Fruit fly (Drosophila melanogaster) whole organism, wandering third instar larva: ENCODE results near the gene AMPKalpha.

ENCODE experiments used
- Abd-B ChIP-seq: fragments of >200 bp; optimal IDR thresholded peaks from 2 replicates; lab custom pipeline; 2017; ENCODE audit warnings: missing biosample characterization, missing genetic modification characterization
- CG32264 ChIP-seq: fragments of 200-800 bp; sonication (Bioruptor generic); optimal IDR thresholded peaks from 2 replicates; lab custom pipeline; 2016; ENCODE audit warnings: missing biosample characterization, missing genetic modification characterization
- CG9705 ChIP-seq: fragments of 200-800 bp; sonication (Bioruptor generic); optimal IDR thresholded peaks from 2 replicates; lab custom pipeline; 2018; ENCODE audit warnings: missing biosample characterization, mild to moderate bottlenecking, missing genetic modification characterization
- CrebA ChIP-seq: fragments of 200-800 bp; sonication (Bioruptor generic); optimal IDR thresholded peaks from 2 replicates; lab custom pipeline; 2016; ENCODE audit warnings: missing biosample characterization, mild to moderate bottlenecking, missing genetic modification characterization, borderline replicate concordance
- Dfd ChIP-seq: fragments of >200 bp; optimal IDR thresholded peaks from 2 replicates; lab custom pipeline; 2017; ENCODE audit warnings: missing biosample characterization, missing genetic modification characterization
- Dif ChIP-seq: fragments of 200-275, 200-300 bp; sonication (Bioruptor generic); optimal IDR thresholded peaks from 2 replicates; lab custom pipeline; 2018; ENCODE audit warnings: missing biosample characterization, missing genetic modification characterization; ENCODE audit not compliant: partially characterized antibody
- GATAd ChIP-seq: sonication (Bioruptor generic); optimal IDR thresholded peaks from 2 replicates; lab custom pipeline; 2016; ENCODE audit warnings: missing biosample characterization, missing genetic modification characterization
- HLH106 ChIP-seq: fragments of 200-800 bp; optimal IDR thresholded peaks from 3 replicates; lab custom pipeline; 2019; ENCODE audit warnings: missing biosample characterization, mild to moderate bottlenecking, missing genetic modification characterization, moderate library complexity
- Hnf4 ChIP-seq: fragments of 200-800 bp; sonication (Bioruptor generic); optimal IDR thresholded peaks from 2 replicates; lab custom pipeline; 2016; ENCODE audit warnings: missing biosample characterization, mild to moderate bottlenecking, missing genetic modification characterization
- Hr78 ChIP-seq: fragments of >200 bp; optimal IDR thresholded peaks from 2 replicates; lab custom pipeline; 2017; ENCODE audit warnings: missing biosample characterization, missing genetic modification characterization
- Hr83 ChIP-seq: fragments of 200-300 bp; sonication (Bioruptor generic); optimal IDR thresholded peaks from 2 replicates; lab custom pipeline; 2016; ENCODE audit warnings: missing biosample characterization, mild to moderate bottlenecking, missing genetic modification characterization, moderate library complexity; ENCODE audit not compliant: poor library complexity, severe bottlenecking
- Jra ChIP-seq: sonication (Bioruptor generic); optimal IDR thresholded peaks from 2 replicates; lab custom pipeline; 2016; ENCODE audit warnings: missing biosample characterization, missing genetic modification characterization
- Mio ChIP-seq: sonication (Bioruptor generic); optimal IDR thresholded peaks from 2 replicates; lab custom pipeline; 2016; ENCODE audit warnings: missing biosample characterization, missing genetic modification characterization
- Myc ChIP-seq: fragments of >200 bp; optimal IDR thresholded peaks from 2 replicates; lab custom pipeline; 2017
- N ChIP-seq: fragments of >200 bp; optimal IDR thresholded peaks from 2 replicates; lab custom pipeline; 2018; ENCODE audit warnings: missing biosample characterization, missing external identifiers, missing genetic modification characterization
- OdsH ChIP-seq: fragments of 200-800 bp; sonication (Bioruptor generic); optimal IDR thresholded peaks from 2 replicates; lab custom pipeline; 2016; ENCODE audit warnings: missing biosample characterization, mild to moderate bottlenecking, missing genetic modification characterization
- Rel ChIP-seq, 2 experiments: fragments of 200-800 bp; sonication (Bioruptor generic) in 1 of 2; optimal IDR thresholded peaks; 2 replicates in 1 of 2; 3 replicates in 1 of 2; lab custom pipeline; 2016 to 2019; ENCODE audit warnings: mild to moderate bottlenecking in 2 of 2, missing biosample characterization in 2 of 2, missing genetic modification characterization in 2 of 2, moderate library complexity in 1 of 2
- Sp1 ChIP-seq: fragments of 200-800 bp; sonication (Bioruptor generic); optimal IDR thresholded peaks from 3 replicates; lab custom pipeline; 2019; ENCODE audit warnings: missing biosample characterization, mild to moderate bottlenecking, missing genetic modification characterization, moderate library complexity
- Vsx2 ChIP-seq: fragments of 200-300, 225-300 bp; sonication (Bioruptor generic); optimal IDR thresholded peaks from 2 replicates; lab custom pipeline; 2018; ENCODE audit warnings: missing biosample characterization, missing genetic modification characterization; ENCODE audit not compliant: partially characterized antibody
- br ChIP-seq: fragments of 200-800 bp; sonication (Bioruptor generic); optimal IDR thresholded peaks from 2 replicates; lab custom pipeline; 2016; ENCODE audit warnings: missing biosample characterization, missing genetic modification characterization
- brk ChIP-seq: fragments of 200-800 bp; sonication (Bioruptor generic); optimal IDR thresholded peaks from 2 replicates; lab custom pipeline; 2016; ENCODE audit warnings: missing biosample characterization, mild to moderate bottlenecking, missing genetic modification characterization
- dl ChIP-seq, 2 experiments: fragments of 175-275, 200-275 bp in 1 of 2; fragments of 200-275 bp in 1 of 2; sonication (Bioruptor generic); optimal IDR thresholded peaks; lab custom pipeline; 2018; ENCODE audit warnings: mild to moderate bottlenecking in 2 of 2, missing biosample characterization in 2 of 2, missing genetic modification characterization in 2 of 2, moderate library complexity in 2 of 2; ENCODE audit not compliant: partially characterized antibody in 2 of 2, insufficient read depth in 1 of 2
- dmrt93B ChIP-seq: fragments of 200-800 bp; sonication (Bioruptor generic); optimal IDR thresholded peaks from 2 replicates; lab custom pipeline; 2018; ENCODE audit warnings: missing biosample characterization, mild to moderate bottlenecking, missing genetic modification characterization
- dsf ChIP-seq: sonication (Bioruptor generic); optimal IDR thresholded peaks from 2 replicates; lab custom pipeline; 2016; ENCODE audit warnings: missing biosample characterization, missing genetic modification characterization, borderline replicate concordance
- ey ChIP-seq: fragments of 200-800 bp; sonication (Bioruptor generic); optimal IDR thresholded peaks from 2 replicates; lab custom pipeline; 2016; ENCODE audit warnings: missing biosample characterization, missing genetic modification characterization
- foxo ChIP-seq, 2 experiments: fragments of 200-800 bp; sonication (Bioruptor generic); optimal IDR thresholded peaks; 2 replicates in 1 of 2; 3 replicates in 1 of 2; lab custom pipeline; 2016 to 2017; ENCODE audit warnings: missing biosample characterization in 2 of 2, missing genetic modification characterization in 2 of 2
- fru ChIP-seq: fragments of 200-800 bp; sonication (Bioruptor generic); optimal IDR thresholded peaks from 3 replicates; lab custom pipeline; 2016; ENCODE audit warnings: missing biosample characterization, mild to moderate bottlenecking, missing genetic modification characterization
- h ChIP-seq: fragments of 200-800 bp; sonication (Bioruptor generic); optimal IDR thresholded peaks from 3 replicates; lab custom pipeline; 2016; ENCODE audit warnings: missing biosample characterization, mild to moderate bottlenecking, missing genetic modification characterization
- lola ChIP-seq: fragments of >200 bp; optimal IDR thresholded peaks from 2 replicates; lab custom pipeline; 2017; ENCODE audit warnings: missing biosample characterization, missing genetic modification characterization
- psq ChIP-seq: fragments of 200-800 bp; sonication (Bioruptor generic); optimal IDR thresholded peaks from 3 replicates; lab custom pipeline; 2017; ENCODE audit warnings: missing biosample characterization, mild to moderate bottlenecking, missing genetic modification characterization, moderate library complexity
- rgr ChIP-seq: fragments of 200-800 bp; sonication (Bioruptor generic); optimal IDR thresholded peaks from 3 replicates; lab custom pipeline; 2016; ENCODE audit warnings: missing biosample characterization, mild to moderate bottlenecking, missing genetic modification characterization
- sage ChIP-seq: fragments of 200-800 bp; sonication (Bioruptor generic); optimal IDR thresholded peaks from 2 replicates; lab custom pipeline; 2016; ENCODE audit warnings: missing biosample characterization, mild to moderate bottlenecking, missing genetic modification characterization
- sv ChIP-seq: fragments of 200-800 bp; sonication (Bioruptor generic); optimal IDR thresholded peaks from 3 replicates; lab custom pipeline; 2016; ENCODE audit warnings: missing biosample characterization, missing genetic modification characterization
- tai ChIP-seq: sonication (Bioruptor generic); optimal IDR thresholded peaks from 2 replicates; lab custom pipeline; 2016; ENCODE audit warnings: missing biosample characterization, missing genetic modification characterization
- usp ChIP-seq: fragments of >200 bp; optimal IDR thresholded peaks from 2 replicates; lab custom pipeline; 2017; ENCODE audit warnings: missing biosample characterization, missing genetic modification characterization
- woc ChIP-seq: sonication (Bioruptor generic); optimal IDR thresholded peaks from 2 replicates; lab custom pipeline; 2016; ENCODE audit warnings: missing biosample characterization, mild to moderate bottlenecking, missing genetic modification characterization

The AMPKalpha gene

DNA sequence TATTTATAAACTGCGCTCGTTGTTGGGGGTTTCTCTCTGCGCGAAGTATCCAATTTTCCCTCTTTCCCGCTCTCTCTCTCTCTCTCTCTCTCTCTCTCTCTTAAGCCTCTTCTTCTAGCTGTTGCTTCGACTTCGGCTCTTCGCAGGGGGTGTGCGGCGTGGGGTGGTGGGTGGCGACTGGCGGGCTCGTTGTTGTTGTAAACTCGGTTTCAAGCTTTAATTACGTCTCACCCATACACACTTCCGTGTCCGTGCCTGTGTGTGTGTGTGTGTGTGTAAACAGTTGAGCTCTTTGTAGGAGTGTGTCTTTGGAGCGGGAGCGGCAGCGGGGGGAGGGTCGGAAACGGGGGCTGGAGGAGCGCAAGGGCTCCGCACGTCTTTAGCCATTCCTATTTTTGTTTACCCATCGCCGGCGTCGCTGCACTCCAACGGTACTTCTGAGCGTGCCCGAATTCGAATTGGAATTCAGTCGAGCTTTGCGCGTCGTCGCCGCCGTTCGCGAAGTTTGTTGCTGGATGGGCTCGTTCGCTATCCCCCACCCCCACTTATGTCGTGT, 12.9 kb downstream of the AMPKalpha start:
- TF ChIP-seq dl (GFP tag; optimal IDR thresholded peaks at IDR 0.05; lab: Kevin White, UChicago; ENCODE audit: insufficient read depth in 1 of 2, partially characterized antibody in 2 of 2), result peak in 1 of 2 experiments; percentile 25
- no peak for TF ChIP-seq ey (GFP tag; lab: Kevin White, UChicago)
- TF ChIP-seq, all 38 proteins: peak for 1

DNA sequence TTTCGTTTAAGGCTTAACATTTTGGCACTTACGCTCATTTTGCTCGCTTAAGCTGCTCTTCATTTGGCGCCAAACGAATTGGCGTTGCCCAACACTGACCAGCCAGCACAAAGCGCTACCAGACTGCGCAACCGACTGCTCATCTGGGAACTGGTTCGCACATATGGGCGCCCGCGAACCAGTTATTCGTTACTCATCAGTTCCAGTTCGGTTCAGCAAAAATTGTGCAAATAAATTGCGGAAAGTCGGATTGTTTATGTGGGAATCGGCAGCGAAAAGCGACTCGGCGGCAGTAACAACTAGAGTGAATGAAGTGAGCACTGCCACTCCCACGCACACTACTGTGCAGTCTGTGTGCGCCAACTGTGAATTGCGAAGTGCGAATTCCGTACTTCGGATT, 17.5 kb downstream of the AMPKalpha start, which contains the start of gene Rilpl:
TSS of gene Rilpl (plus strand) at position 180 of the 400 bp plus-strand sequence.
- TF ChIP-seq Dfd (GFP tag; lab: Kevin White, UChicago) (no peak), Jra (GFP tag; lab: Kevin White, UChicago) (peak; percentile 80), Rel (GFP tag; optimal IDR thresholded peaks at IDR 0.05; lab: Kevin White, UChicago) (no peak), Rel (tag; optimal IDR thresholded peaks at IDR 0.05; lab: Kevin White, UChicago) (peak; percentile 48), Hr78 (GFP tag; lab: Kevin White, UChicago) (no peak), dl (GFP tag; optimal IDR thresholded peaks at IDR 0.05; lab: Kevin White, UChicago; ENCODE audit: insufficient read depth in 1 of 2, partially characterized antibody in 2 of 2) (no peak), foxo (GFP tag; optimal IDR thresholded peaks at IDR 0.05; lab: Kevin White, UChicago) (peak in 1 of 2 experiments; percentile 47), ey (GFP tag; lab: Kevin White, UChicago) (no peak), sv (no peak), h (GFP tag; lab: Kevin White, UChicago) (peak; percentile 45), rgr (peak; percentile 50), CG32264 (GFP tag; lab: Kevin White, UChicago) (no peak), br (GFP tag; lab: Kevin White, UChicago) (peak; percentile 34), Sp1 (GFP tag; lab: Kevin White, UChicago) (peak; percentile 25), HLH106 (tag; lab: Kevin White, UChicago) (peak; percentile 15), fru (GFP tag; lab: Kevin White, UChicago) (peak; percentile 22)

DNA sequence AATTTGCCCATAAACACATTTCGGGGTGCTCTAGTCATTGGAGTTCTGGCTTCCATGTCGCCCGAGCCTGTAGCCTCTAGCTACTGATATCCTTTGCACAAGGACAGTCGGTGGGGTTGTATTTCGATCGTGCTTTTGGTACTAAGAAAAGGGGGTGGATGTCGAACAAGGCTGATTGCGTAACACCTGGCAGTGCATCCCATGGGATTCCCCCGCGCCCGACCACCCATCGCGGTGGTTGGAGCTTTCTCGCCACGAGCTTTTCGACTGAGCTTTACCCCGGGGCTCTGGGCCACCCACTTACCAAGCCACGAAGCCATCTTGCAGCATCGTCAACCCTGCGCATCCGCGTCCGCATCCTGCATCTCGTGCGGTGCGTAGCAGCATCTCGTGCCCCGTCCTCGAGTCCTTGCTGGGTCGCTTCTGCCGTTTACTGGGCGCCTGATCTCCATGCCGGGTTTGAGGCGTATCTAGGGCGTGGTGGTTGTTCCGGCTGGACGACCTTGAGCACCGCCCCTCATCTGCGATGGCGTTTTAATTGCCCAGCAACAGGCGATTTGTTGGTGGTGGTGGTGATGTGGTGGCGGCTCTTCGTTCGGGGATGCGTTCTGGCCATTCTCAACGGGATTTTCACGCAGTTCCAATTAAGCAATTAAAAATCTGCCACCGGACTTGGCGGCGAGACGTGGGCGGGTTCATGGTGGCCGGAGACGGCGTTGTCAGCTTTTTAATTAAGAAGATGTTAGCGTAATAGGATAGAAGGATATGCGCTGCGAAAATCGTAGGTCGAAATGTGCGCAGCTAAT, 22.5 kb downstream of the AMPKalpha start:
- TF ChIP-seq Dif (GFP tag; lab: Kevin White, UChicago), result peak; percentile 26
- TF ChIP-seq Rel (GFP tag; optimal IDR thresholded peaks at IDR 0.05; lab: Kevin White, UChicago), result no peak
- peak; percentile 39 for TF ChIP-seq Rel (tag; optimal IDR thresholded peaks at IDR 0.05; lab: Kevin White, UChicago)
- TF ChIP-seq Sp1 (GFP tag; lab: Kevin White, UChicago), result no peak
- TF ChIP-seq, all 38 proteins: peak for 2

DNA sequence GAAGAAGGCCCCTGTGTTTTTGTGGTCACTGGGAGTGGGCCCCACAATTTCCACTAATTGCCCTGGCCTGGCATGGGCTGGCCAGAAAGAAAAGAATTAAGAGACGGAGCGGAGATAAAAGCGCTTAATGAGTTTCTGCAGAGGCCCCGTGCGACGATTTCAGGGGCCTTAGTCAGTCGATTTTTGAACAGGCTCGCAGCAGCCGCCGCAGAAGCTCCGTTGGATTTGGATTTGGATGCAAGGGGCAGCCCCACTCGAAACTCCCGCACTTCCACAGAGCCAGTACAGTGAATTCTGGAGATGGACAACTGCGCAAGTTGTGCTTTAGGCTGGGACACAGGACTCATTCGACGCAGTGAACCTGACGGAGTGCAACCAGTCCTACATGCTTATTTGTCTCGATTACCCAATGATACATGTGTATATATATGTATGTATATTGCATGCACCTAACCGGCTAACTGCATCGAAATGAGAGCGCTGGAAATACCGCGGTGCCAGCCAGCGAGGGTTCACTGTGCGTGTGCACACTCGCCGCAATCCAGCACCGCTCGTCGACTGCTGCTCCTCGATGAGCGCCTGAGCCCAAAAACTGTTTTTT, 23.2 kb downstream of the AMPKalpha start:
- TF ChIP-seq fru (GFP tag; lab: Kevin White, UChicago) (peak; percentile 86), Rel (GFP tag; optimal IDR thresholded peaks at IDR 0.05; lab: Kevin White, UChicago) (no peak), Rel (tag; optimal IDR thresholded peaks at IDR 0.05; lab: Kevin White, UChicago) (peak; percentile 83), rgr (peak; percentile 62), dmrt93B (GFP tag; lab: Kevin White, UChicago) (peak; percentile 79), lola (GFP tag; lab: Kevin White, UChicago) (no peak), CG32264 (GFP tag; lab: Kevin White, UChicago) (peak; percentile 55), CG9705 (peak; percentile 69), brk (GFP tag; lab: Kevin White, UChicago) (no peak), br (GFP tag; lab: Kevin White, UChicago) (peak; percentile 85), woc (GFP tag; lab: Kevin White, UChicago) (peak; percentile 98), tai (GFP tag; lab: Kevin White, UChicago) (no peak), usp (GFP tag; lab: Kevin White, UChicago) (no peak), psq (peak; percentile 74), OdsH (peak; percentile 72), Jra (GFP tag; lab: Kevin White, UChicago) (peak; percentile 18), N (GFP tag; lab: Kevin White, UChicago) (no peak), Hr78 (GFP tag; lab: Kevin White, UChicago) (no peak), Vsx2 (GFP tag; lab: Kevin White, UChicago) (peak; percentile 26), HLH106 (tag; lab: Kevin White, UChicago) (peak; percentile 83), Abd-B (no peak), sage (peak; percentile 44), GATAd (GFP tag; lab: Kevin White, UChicago) (no peak), CrebA (GFP tag; lab: Kevin White, UChicago) (no peak), Dfd (GFP tag; lab: Kevin White, UChicago) (no peak), Sp1 (GFP tag; lab: Kevin White, UChicago) (peak; percentile 62), Mio (no peak), Hr83 (no peak), ey (GFP tag; lab: Kevin White, UChicago) (peak; percentile 83), dsf (GFP tag; lab: Kevin White, UChicago) (no peak), dl (GFP tag; optimal IDR thresholded peaks at IDR 0.05; lab: Kevin White, UChicago; ENCODE audit: insufficient read depth in 1 of 2, partially characterized antibody in 2 of 2) (no peak), Dif (GFP tag; lab: Kevin White, UChicago) (no peak), h (GFP tag; lab: Kevin White, UChicago) (peak; percentile 83), Myc (lab: Kevin White, UChicago) (no peak), Hnf4 (GFP tag; lab: Kevin White, UChicago) (no peak)
